Worm (Caenorhabditis elegans) whole organism, L1 larva: ENCODE data around the gene lec-6.
A peak's percentile ranks its signal among the peaks of the same experiment; 100 is the strongest.

ENCODE experiments used
- F16B12.6 ChIP-seq: fragments of 150-350 bp; optimal IDR thresholded peaks from 2 replicates; lab custom pipeline; 2014; ENCODE audit warnings: missing biosample characterization, missing genetic modification characterization
- Y116A8C.19 ChIP-seq: sonication (generic microtip); optimal IDR thresholded peaks from 2 replicates; lab custom pipeline; 2016; ENCODE audit warnings: missing compliant biosample characterization, missing genetic modification characterization, borderline replicate concordance
- aly-2 ChIP-seq: fragments of 150-350 bp; optimal IDR thresholded peaks from 2 replicates; lab custom pipeline; 2014; ENCODE audit warnings: missing biosample characterization, missing genetic modification characterization
- blmp-1 ChIP-seq: fragments of 150-350 bp; optimal IDR thresholded peaks from 2 replicates; lab custom pipeline; 2014; ENCODE audit warnings: missing biosample characterization, missing genetic modification characterization
- ceh-63 ChIP-seq: fragments of 200-800 bp; sonication (Bioruptor generic); optimal IDR thresholded peaks from 2 replicates; lab custom pipeline; 2018; ENCODE audit warnings: mild to moderate bottlenecking, missing genetic modification characterization, missing compliant biosample characterization
- ceh-8 ChIP-seq: fragments of 200-800 bp; sonication (Bioruptor generic); optimal IDR thresholded peaks from 2 replicates; lab custom pipeline; 2018; ENCODE audit warnings: mild to moderate bottlenecking, missing genetic modification characterization, moderate library complexity, missing compliant biosample characterization
- ceh-82 ChIP-seq, 3 experiments: fragments of 150-350 bp in 1 of 3; sonication (generic microtip) in 2 of 3; optimal IDR thresholded peaks; 2 replicates each; lab custom pipeline; 2014 to 2017; ENCODE audit warnings: missing biosample characterization in 3 of 3, missing genetic modification characterization in 3 of 3
- ceh-88 ChIP-seq: fragments of 200-800 bp; sonication (Bioruptor generic); IDR thresholded peaks from 2 replicates; pipeline ENCODE4 v1.3.6; 2022; ENCODE audit warnings: missing genetic modification characterization, missing compliant biosample characterization
- ces-1 ChIP-seq: fragments of 150-350 bp; optimal IDR thresholded peaks from 2 replicates; lab custom pipeline; 2014; ENCODE audit warnings: missing biosample characterization, missing genetic modification reagents, missing genetic modification characterization
- dsc-1 ChIP-seq: sonication (generic microtip); optimal IDR thresholded peaks from 2 replicates; lab custom pipeline; 2016; ENCODE audit warnings: mild to moderate bottlenecking, missing genetic modification characterization, missing compliant biosample characterization
- efl-1 ChIP-seq, 4 experiments: fragments of 150-350 bp; optimal IDR thresholded peaks in 3 of 4; peaks in 1 of 4; 1 replicate in 1 of 4; 2 replicates in 3 of 4; lab custom pipeline; 2014; ENCODE audit warnings: missing biosample characterization in 2 of 4, missing genetic modification characterization in 2 of 4, missing genetic modification reagents in 2 of 4
- efl-3 ChIP-seq: fragments of 200-800 bp; sonication (Bioruptor generic); optimal IDR thresholded peaks from 2 replicates; lab custom pipeline; 2018; ENCODE audit warnings: mild to moderate bottlenecking, missing genetic modification characterization, missing compliant biosample characterization
- elt-2 ChIP-seq: sonication (generic microtip); optimal IDR thresholded peaks from 2 replicates; lab custom pipeline; 2016; ENCODE audit warnings: missing genetic modification characterization, mild to moderate bottlenecking, inconsistent platforms, missing compliant biosample characterization, missing genetic modification reagents
- elt-3 ChIP-seq, 6 experiments: fragments of 150-350 bp in 1 of 6; sonication (generic microtip); optimal IDR thresholded peaks; 2 replicates each; lab custom pipeline; 2017 to 2018; ENCODE audit warnings: missing biosample characterization in 6 of 6, missing genetic modification characterization in 6 of 6, inconsistent platforms in 1 of 6
- fkh-4 ChIP-seq: sonication (generic microtip); optimal IDR thresholded peaks from 2 replicates; lab custom pipeline; 2016; ENCODE audit warnings: missing compliant biosample characterization, missing genetic modification characterization, borderline replicate concordance
- fos-1 ChIP-seq: fragments of 150-350 bp; optimal IDR thresholded peaks from 2 replicates; lab custom pipeline; 2014; ENCODE audit warnings: missing biosample characterization, missing genetic modification characterization
- irx-1 ChIP-seq: sonication (generic microtip); optimal IDR thresholded peaks from 2 replicates; lab custom pipeline; 2016; ENCODE audit warnings: missing genetic modification characterization, missing compliant biosample characterization
- isw-1 ChIP-seq: fragments of 200-800 bp; sonication (Bioruptor generic); IDR thresholded peaks from 2 replicates; pipeline ENCODE4 v1.3.6; 2022; ENCODE audit warnings: missing genetic modification characterization, missing compliant biosample characterization
- jun-1 ChIP-seq: fragments of 150-350 bp; optimal IDR thresholded peaks from 2 replicates; lab custom pipeline; 2014; ENCODE audit warnings: missing biosample characterization, missing genetic modification reagents, missing genetic modification characterization
- lin-13 ChIP-seq: fragments of 150-350 bp; optimal IDR thresholded peaks from 2 replicates; lab custom pipeline; 2014; ENCODE audit warnings: missing biosample characterization, missing genetic modification reagents, missing genetic modification characterization
- lin-14 ChIP-seq: fragments of 200-800 bp; sonication (Bioruptor generic); optimal IDR thresholded peaks from 2 replicates; lab custom pipeline; 2018; ENCODE audit warnings: mild to moderate bottlenecking, missing genetic modification characterization, moderate library complexity, missing compliant biosample characterization
- lin-35 ChIP-seq, 2 experiments: fragments of 150-350 bp; optimal IDR thresholded peaks; 2 replicates each; lab custom pipeline; 2014; ENCODE audit warnings: missing biosample characterization in 2 of 2, missing genetic modification characterization in 2 of 2, missing genetic modification reagents in 2 of 2
- mab-9 ChIP-seq: fragments of 200-800 bp; sonication (Bioruptor generic); IDR thresholded peaks from 2 replicates; pipeline ENCODE4 v1.3.6; 2022; ENCODE audit warnings: missing genetic modification reagents, missing genetic modification characterization, missing compliant biosample characterization
- mef-2 ChIP-seq: fragments of 150-350 bp; optimal IDR thresholded peaks from 2 replicates; lab custom pipeline; 2014; ENCODE audit warnings: missing biosample characterization, missing genetic modification characterization
- mep-1 ChIP-seq: fragments of 150-350 bp; optimal IDR thresholded peaks from 2 replicates; lab custom pipeline; 2014; ENCODE audit warnings: missing biosample characterization, missing genetic modification characterization
- nhr-12 ChIP-seq: sonication (generic microtip); optimal IDR thresholded peaks from 2 replicates; lab custom pipeline; 2017; ENCODE audit warnings: missing biosample characterization, missing genetic modification characterization
- nhr-237 ChIP-seq: fragments of 150-350 bp; optimal IDR thresholded peaks from 2 replicates; lab custom pipeline; 2014; ENCODE audit warnings: missing biosample characterization, missing genetic modification characterization
- nhr-28 ChIP-seq: fragments of 150-350 bp; optimal IDR thresholded peaks from 2 replicates; lab custom pipeline; 2014; ENCODE audit warnings: missing biosample characterization, missing genetic modification characterization
- nhr-47 ChIP-seq: sonication (generic microtip); optimal IDR thresholded peaks from 2 replicates; lab custom pipeline; 2016; ENCODE audit warnings: mild to moderate bottlenecking, missing genetic modification characterization, moderate library complexity, missing compliant biosample characterization
- nhr-77 ChIP-seq: fragments of 150-350 bp; optimal IDR thresholded peaks from 2 replicates; lab custom pipeline; 2014; ENCODE audit warnings: missing biosample characterization, missing genetic modification characterization
- nhr-85 ChIP-seq: sonication (generic microtip); peaks from one replicate; lab custom pipeline; 2016; ENCODE audit warnings: missing genetic modification characterization, inconsistent platforms, missing compliant biosample characterization
- pag-3 ChIP-seq: sonication (generic microtip); optimal IDR thresholded peaks from 2 replicates; lab custom pipeline; 2017; ENCODE audit warnings: missing genetic modification characterization, mild to moderate bottlenecking, missing compliant biosample characterization, antibody characterized with exemption, borderline replicate concordance; ENCODE audit not compliant: insufficient read depth
- pax-3 ChIP-seq: fragments of 200-800 bp; sonication (Bioruptor generic); optimal IDR thresholded peaks from 2 replicates; lab custom pipeline; 2018; ENCODE audit warnings: mild to moderate bottlenecking, missing genetic modification characterization, moderate library complexity, missing compliant biosample characterization
- rnt-1 ChIP-seq: sonication (generic microtip); optimal IDR thresholded peaks from 2 replicates; lab custom pipeline; 2016; ENCODE audit warnings: mild to moderate bottlenecking, missing genetic modification characterization, moderate library complexity, missing compliant biosample characterization
- skn-1 ChIP-seq: fragments of 150-350 bp; optimal IDR thresholded peaks from 2 replicates; lab custom pipeline; 2014; ENCODE audit warnings: missing biosample characterization, missing genetic modification characterization
- sup-37 ChIP-seq: fragments of 200-800 bp; sonication (Bioruptor generic); optimal IDR thresholded peaks from 2 replicates; lab custom pipeline; 2018; ENCODE audit warnings: mild to moderate bottlenecking, missing genetic modification characterization, missing compliant biosample characterization
- tbx-2 ChIP-seq: sonication (generic microtip); optimal IDR thresholded peaks from 2 replicates; lab custom pipeline; 2016; ENCODE audit warnings: missing genetic modification characterization, missing compliant biosample characterization
- tlp-1 ChIP-seq: fragments of 150-350 bp; optimal IDR thresholded peaks from 2 replicates; lab custom pipeline; 2014; ENCODE audit warnings: missing biosample characterization, missing genetic modification characterization
- unc-130 ChIP-seq: fragments of 150-350 bp; optimal IDR thresholded peaks from 2 replicates; lab custom pipeline; 2017; ENCODE audit warnings: missing biosample characterization, missing genetic modification characterization, inconsistent platforms
- unc-62 ChIP-seq: fragments of 150-350 bp; optimal IDR thresholded peaks from 2 replicates; lab custom pipeline; 2014; ENCODE audit warnings: missing biosample characterization, missing genetic modification reagents, missing genetic modification characterization
- unc-98 ChIP-seq: fragments of 200-800 bp; sonication (Bioruptor generic); IDR thresholded peaks from 2 replicates; pipeline ENCODE4 v1.3.6; 2022; ENCODE audit warnings: missing genetic modification characterization, missing compliant biosample characterization
- zag-1 ChIP-seq: fragments of 150-350 bp; optimal IDR thresholded peaks from 2 replicates; lab custom pipeline; 2014; ENCODE audit warnings: missing biosample characterization, missing genetic modification characterization
- ztf-11 ChIP-seq, 2 experiments: sonication (generic microtip); optimal IDR thresholded peaks; 2 replicates each; lab custom pipeline; 2016 to 2017; ENCODE audit warnings: missing genetic modification characterization in 2 of 2, missing biosample characterization in 1 of 2, missing compliant biosample characterization in 1 of 2
- ztf-4 ChIP-seq: fragments of 150-350 bp; optimal IDR thresholded peaks from 2 replicates; lab custom pipeline; 2014; ENCODE audit warnings: missing biosample characterization, missing genetic modification characterization

Gene lec-6

DNA sequence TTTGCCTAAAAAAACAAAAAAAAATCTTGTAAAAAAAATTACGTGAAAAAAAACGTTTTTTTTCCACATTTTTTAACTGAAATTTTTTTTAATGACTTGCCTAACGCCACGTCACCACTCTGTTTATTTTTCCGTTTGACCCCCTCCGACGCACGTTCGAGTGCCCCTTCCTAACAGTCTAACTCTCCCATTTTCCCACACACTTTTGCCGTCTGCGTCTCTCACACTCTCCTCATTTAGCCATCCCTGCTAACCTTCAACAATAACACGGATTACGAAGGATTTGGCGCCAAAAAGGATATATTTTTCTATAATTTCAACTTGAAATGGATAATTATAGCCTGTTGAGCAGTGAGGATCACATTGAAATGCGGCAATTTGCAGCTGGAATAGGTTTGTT, 47.1 kb upstream of the lec-6 start (continued):
- TF ChIP-seq fos-1, result no peak
- TF ChIP-seq elt-2 (tag; lab: Kevin White, UChicago), result no peak
- no peak for TF ChIP-seq nhr-12
- TF ChIP-seq unc-130 (tag; lab: Kevin White, UChicago), result no peak
- no peak for TF ChIP-seq pax-3 (tag; lab: Kevin White, UChicago)
- no peak for TF ChIP-seq ztf-4
- TF ChIP-seq blmp-1 (tag; lab: Kevin White, UChicago), result peak; percentile 14
- TF ChIP-seq ces-1 (GFP tag; lab: Kevin White, UChicago), result no peak

DNA sequence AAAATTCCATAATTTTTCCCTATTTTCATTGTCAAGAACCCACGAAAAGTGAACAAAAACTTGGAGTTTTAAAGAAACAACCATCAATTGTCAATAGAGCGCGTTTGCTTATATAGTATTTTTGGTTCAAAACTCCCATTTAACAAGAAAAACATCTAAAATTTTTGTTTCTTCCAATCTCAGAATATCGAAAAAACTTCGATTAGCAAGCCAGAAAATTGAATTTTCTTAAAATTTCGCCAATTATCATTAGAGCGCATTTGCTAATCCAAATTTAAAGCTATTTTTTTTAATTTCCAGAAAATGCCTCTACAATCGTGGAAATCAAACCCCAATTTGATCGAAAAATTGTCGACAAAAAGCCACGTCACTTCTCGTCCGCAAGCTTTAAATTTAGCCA, 46.3 kb upstream of the lec-6 start, which contains the start of gene orai-1:
orai-1 (plus strand) TSS at position 301 of the 400 bp plus-strand sequence.
- no peak for TF ChIP-seq ceh-82 (tag; optimal IDR thresholded peaks at IDR 0.05; lab: Kevin White, UChicago)
- no peak for TF ChIP-seq tbx-2 (tag; lab: Kevin White, UChicago)
- TF ChIP-seq F16B12.6, result no peak
- TF ChIP-seq ztf-4, result no peak
- TF ChIP-seq irx-1 (tag; lab: Kevin White, UChicago), result no peak
- no peak for TF ChIP-seq nhr-85 (tag; lab: Kevin White, UChicago)
- TF ChIP-seq aly-2 (tag; lab: Kevin White, UChicago), result no peak
- no peak for TF ChIP-seq dsc-1
- no peak for TF ChIP-seq sup-37 (GFP tag; lab: Kevin White, UChicago)
- no peak for TF ChIP-seq lin-14

DNA sequence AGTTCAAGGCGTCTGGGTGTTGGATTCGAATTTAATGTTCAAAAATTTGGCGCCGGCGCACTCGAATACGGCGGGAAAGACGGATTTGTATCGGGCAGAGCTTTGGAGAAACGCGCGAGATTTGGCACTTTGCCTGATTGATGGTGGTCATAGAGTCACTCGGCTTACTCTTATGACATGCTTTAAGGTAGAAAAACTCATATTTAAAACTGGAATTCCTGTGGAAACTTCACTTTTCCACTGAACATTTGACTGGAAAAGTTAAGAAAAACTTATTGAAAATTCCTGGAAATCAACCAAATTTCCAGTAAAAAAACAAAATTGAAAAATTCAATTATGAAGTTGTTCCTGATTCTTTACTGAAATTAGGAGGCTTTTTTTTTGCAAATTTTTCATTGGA, 44.5 kb upstream of the lec-6 start:
- no peak for TF ChIP-seq pag-3 (tag; lab: Kevin White, UChicago)
- no peak for TF ChIP-seq efl-1 (optimal IDR thresholded peaks at IDR 0.05; lab: Kevin White, UChicago)
- TF ChIP-seq efl-1 (GFP tag; optimal IDR thresholded peaks at IDR 0.05 in 1 of 2; lab: Kevin White, UChicago), result peak in 1 of 2 experiments; percentile 76

DNA sequence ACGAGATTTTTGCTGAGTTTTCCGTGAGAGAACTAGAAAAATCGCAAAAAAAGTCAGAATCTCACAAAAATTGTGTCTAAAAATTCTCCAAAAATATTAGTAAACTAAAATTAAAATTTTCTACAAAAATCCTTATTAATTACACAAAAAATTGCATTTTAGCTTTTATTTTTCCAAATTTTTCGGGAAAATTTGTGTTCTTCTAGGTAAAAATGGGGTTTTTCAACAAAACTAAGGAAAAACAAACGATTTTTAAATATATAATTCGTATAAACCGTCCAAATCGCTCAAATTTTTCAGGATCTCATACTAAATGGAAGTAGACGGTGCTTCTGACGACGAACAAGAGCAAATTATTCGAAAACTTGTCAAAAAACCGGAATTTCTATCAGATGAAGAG, 41.6 kb upstream of the lec-6 start, which contains the start of gene W06E11.1:
W06E11.1 (plus strand) TSS at position 301 of the 400 bp plus-strand sequence.
- TF ChIP-seq ztf-4, result no peak
- TF ChIP-seq mef-2 (tag; lab: Kevin White, UChicago), result no peak
- TF ChIP-seq Y116A8C.19 (tag; lab: Kevin White, UChicago), result no peak
- no peak for TF ChIP-seq skn-1 (tag; lab: Kevin White, UChicago)
- TF ChIP-seq zag-1 (tag; lab: Kevin White, UChicago), result no peak
- no peak for TF ChIP-seq irx-1 (tag; lab: Kevin White, UChicago)
- TF ChIP-seq nhr-12, result no peak
- no peak for TF ChIP-seq nhr-77
- TF ChIP-seq fkh-4 (tag; lab: Kevin White, UChicago), result no peak

DNA sequence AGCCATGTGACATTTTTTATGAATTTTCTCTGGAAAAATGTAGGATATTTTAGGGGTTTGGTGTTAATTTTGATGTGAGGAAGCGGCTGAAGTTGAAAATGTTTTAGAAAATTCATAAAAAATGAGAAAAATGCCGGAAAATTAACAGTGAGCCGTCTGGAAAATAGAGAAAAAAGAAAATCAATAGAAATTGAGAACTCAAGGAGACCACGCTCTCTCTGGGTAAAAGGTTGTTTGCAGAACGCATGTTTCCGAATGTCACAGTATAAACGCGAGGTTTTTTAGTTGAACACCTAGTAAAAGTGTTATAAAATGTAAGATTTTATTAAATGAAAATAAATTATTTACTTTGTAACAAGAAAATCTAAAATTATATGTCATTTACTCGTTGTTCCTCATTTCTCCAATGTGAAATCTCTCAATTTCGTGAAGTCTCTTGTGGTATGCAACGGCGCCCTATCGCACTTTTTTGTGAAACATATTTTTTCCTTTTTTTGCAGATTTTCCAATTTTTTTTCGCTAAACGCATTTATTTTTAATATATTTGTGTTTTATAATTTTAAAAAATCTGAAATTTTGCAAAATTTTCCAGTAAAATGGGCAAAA, 40.1 kb upstream of the lec-6 start, which contains the start of the genes tag-266 and tag-267:
tag-266 (minus strand) TSS at position 29 of the 606 bp plus-strand sequence.
tag-267 (plus strand) TSS at position 593 of the 606 bp plus-strand sequence.
- TF ChIP-seq elt-3 (tag; optimal IDR thresholded peaks at IDR 0.05; lab: Kevin White, UChicago) (no peak), ceh-88 (GFP tag; lab: Robert Waterston, UW) (peak; percentile 83; the same call in 1 of the 2 replicates), efl-3 (no peak), dsc-1 (peak; percentile 49), ztf-11 (tag; optimal IDR thresholded peaks at IDR 0.05; lab: Kevin White, UChicago) (peak in 1 of 2 experiments; percentile 76), tbx-2 (tag; lab: Kevin White, UChicago) (peak; percentile 77), mep-1 (tag; lab: Kevin White, UChicago) (peak; percentile 77), lin-13 (peak; percentile 19), nhr-237 (tag; lab: Kevin White, UChicago) (peak; percentile 69), nhr-47 (tag; lab: Kevin White, UChicago) (peak; percentile 88), ceh-82 (tag; optimal IDR thresholded peaks at IDR 0.05; lab: Kevin White, UChicago) (peak; percentile 20 to 64 (median 21)), rnt-1 (tag; lab: Kevin White, UChicago) (peak; percentile 76), jun-1 (tag; lab: Kevin White, UChicago) (peak; percentile 20), nhr-77 (peak; percentile 59), unc-98 (peak; percentile 80), tlp-1 (no peak), nhr-85 (tag; lab: Kevin White, UChicago) (peak; percentile 86), sup-37 (GFP tag; lab: Kevin White, UChicago) (no peak), lin-35 (GFP tag; optimal IDR thresholded peaks at IDR 0.05; lab: Kevin White, UChicago) (peak; percentile 60 to 75), ceh-8 (peak; percentile 13), nhr-28 (no peak), unc-62 (no peak), isw-1 (GFP tag; lab: Robert Waterston, UW) (peak; percentile 82), mab-9 (GFP tag; lab: Robert Waterston, UW) (peak; percentile 41; the same call in 1 of the 2 replicates), ceh-63 (GFP tag; lab: Kevin White, UChicago) (peak; percentile 40)
